Fruit fly (Drosophila melanogaster): Measurements from ENCODE around the gene PrBP.

Gene PrBP

dm6 chr2L:8692426-8693180, 6.8 kb upstream of the PrBP start (continued):
- TF ChIP-seq kah (GFP tag; optimal IDR thresholded peaks at IDR 0.05) (no peak), CG11093 (GFP tag; IDR thresholded peaks at IDR 0.05) (no peak), az2 (GFP tag; optimal IDR thresholded peaks at IDR 0.05) (no peak), Rfx (GFP tag; IDR thresholded peaks at IDR 0.05) (peak; percentile 81), esg (GFP tag; conservative IDR thresholded peaks at IDR 0.05) (no peak), kay (GFP tag; optimal IDR thresholded peaks at IDR 0.05) (no peak), Fer1 (GFP tag; optimal IDR thresholded peaks at IDR 0.05) (peak; percentile 29), row (GFP tag; IDR thresholded peaks at IDR 0.05) (peak; percentile 46; the same call in 2 of the 3 replicates), CG17359 (tag; optimal IDR thresholded peaks at IDR 0.05) (peak; percentile 8), Usf (GFP tag; optimal IDR thresholded peaks at IDR 0.05) (no peak), z (GFP tag; IDR thresholded peaks at IDR 0.05) (0 out of 3 replicates have a peak, but pooled peaks have one; percentile 30), Hr78 (GFP tag; optimal IDR thresholded peaks at IDR 0.05) (no peak), hb (GFP tag; IDR thresholded peaks at IDR 0.05; ENCODE audit: partially characterized antibody) (no peak), Vsx1 (GFP tag; optimal IDR thresholded peaks at IDR 0.05) (peak; percentile 71), BEAF-32 (GFP tag; optimal IDR thresholded peaks at IDR 0.05) (no peak), CG2116 (GFP tag; optimal IDR thresholded peaks at IDR 0.05) (no peak), fru (optimal IDR thresholded peaks at IDR 0.05) (no peak), CG12769 (tag; optimal IDR thresholded peaks at IDR 0.05) (peak; percentile 27), amos (GFP tag; IDR thresholded peaks at IDR 0.05; ENCODE audit: partially characterized antibody) (no peak), Side (GFP tag; optimal IDR thresholded peaks at IDR 0.05) (peak; percentile 25), CG18599 (GFP tag; optimal IDR thresholded peaks at IDR 0.05) (peak; percentile 61), CG3847 (GFP tag; IDR thresholded peaks at IDR 0.05) (no peak), YL-1 (GFP tag; optimal IDR thresholded peaks at IDR 0.05) (peak; percentile 16), Hmx (GFP tag; optimal IDR thresholded peaks at IDR 0.05) (no peak), ERR (GFP tag; optimal IDR thresholded peaks at IDR 0.05) (peak; percentile 18), Neu2 (GFP tag; optimal IDR thresholded peaks at IDR 0.05; ENCODE audit: borderline replicate concordance) (no peak), CG7839 (tag; optimal IDR thresholded peaks at IDR 0.05) (peak; percentile 5), CG17568 (GFP tag; optimal IDR thresholded peaks at IDR 0.05) (peak; percentile 27), CG33557 (GFP tag; optimal IDR thresholded peaks at IDR 0.05) (no peak), gt (GFP tag; IDR thresholded peaks at IDR 0.05) (no peak), crol (GFP tag; IDR thresholded peaks at IDR 0.05) (peak; percentile 50), Med (GFP tag) (peak; percentile 82), sisA (GFP tag; IDR thresholded peaks at IDR 0.05) (no peak), dpn (GFP tag; optimal IDR thresholded peaks at IDR 0.05) (peak in 1 of 2 experiments; percentile 31), dati (GFP tag; IDR thresholded peaks at IDR 0.05) (no peak), CG6254 (GFP tag; optimal IDR thresholded peaks at IDR 0.05) (no peak), CG34376 (GFP tag; optimal IDR thresholded peaks at IDR 0.05) (peak; percentile 45), CG11085 (GFP tag; IDR thresholded peaks at IDR 0.05) (0 out of 2 replicates have a peak, but pooled peaks have one; percentile 8), Dek (tag; optimal IDR thresholded peaks at IDR 0.05) (peak; percentile 35), HHEX (GFP tag; optimal IDR thresholded peaks at IDR 0.05) (peak; percentile 29), CG12071 (GFP tag; optimal IDR thresholded peaks at IDR 0.05) (no peak), PHDP (tag; optimal IDR thresholded peaks at IDR 0.05) (peak; percentile 45), phol (tag; optimal IDR thresholded peaks at IDR 0.05) (no peak), CG8765 (GFP tag; IDR thresholded peaks at IDR 0.05) (no peak), CG7963 (GFP tag; IDR thresholded peaks at IDR 0.05; ENCODE audit: partially characterized antibody) (no peak), CG13775 (GFP tag; optimal IDR thresholded peaks at IDR 0.05) (peak; percentile 4), wor (GFP tag; IDR thresholded peaks at IDR 0.05) (no peak), jigr1 (GFP tag; IDR thresholded peaks at IDR 0.05) (no peak), CG31365 (tag; optimal IDR thresholded peaks at IDR 0.05) (no peak)

Measured in whole organism, embryonic.